Worm (Caenorhabditis elegans) whole organism, L2 larva: Measurements from ENCODE around the gene unc-26.

Experiments used
- R02D3.7 ChIP-seq: fragments of 150-350 bp; optimal IDR thresholded peaks from 2 replicates; lab custom pipeline; 2014; ENCODE audit warnings: missing biosample characterization, missing genetic modification characterization
- mdl-1 ChIP-seq, 2 experiments: fragments of 150-350 bp in 1 of 2; sonication (generic microtip) in 1 of 2; optimal IDR thresholded peaks; 2 replicates each; lab custom pipeline; 2017; ENCODE audit warnings: missing biosample characterization in 2 of 2, missing genetic modification characterization in 2 of 2
- nhr-77 ChIP-seq: fragments of 150-350 bp; optimal IDR thresholded peaks from 2 replicates; lab custom pipeline; 2014; ENCODE audit warnings: missing biosample characterization, missing genetic modification characterization
- ztf-11 ChIP-seq: sonication (generic microtip); optimal IDR thresholded peaks from 2 replicates; lab custom pipeline; 2017; ENCODE audit warnings: missing biosample characterization, missing genetic modification characterization

ce11 chrIV:13252211-13252610 lies 20.1 kb downstream of the unc-26 start, which contains the start of gene ttr-51:
- no peak for TF ChIP-seq R02D3.7 (tag; lab: Kevin White, UChicago)
- no peak for TF ChIP-seq ztf-11
- no peak for TF ChIP-seq mdl-1 (tag; optimal IDR thresholded peaks at IDR 0.05; lab: Kevin White, UChicago)
- TF ChIP-seq nhr-77, result no peak
